Worm (Caenorhabditis elegans): ENCODE measurements around the gene CC8.2.

The CC8.2 gene

ce11 chrIV:3688050-3688449 is 39.6 kb upstream of the CC8.2 start:
- no peak for TF ChIP-seq ama-1 (optimal IDR thresholded peaks at IDR 0.05)
- TF ChIP-seq set-16 (GFP tag; IDR thresholded peaks at IDR 0.05), result peak; percentile 71
- no peak for TF ChIP-seq sdz-12 (GFP tag; optimal IDR thresholded peaks at IDR 0.05)

DNA sequence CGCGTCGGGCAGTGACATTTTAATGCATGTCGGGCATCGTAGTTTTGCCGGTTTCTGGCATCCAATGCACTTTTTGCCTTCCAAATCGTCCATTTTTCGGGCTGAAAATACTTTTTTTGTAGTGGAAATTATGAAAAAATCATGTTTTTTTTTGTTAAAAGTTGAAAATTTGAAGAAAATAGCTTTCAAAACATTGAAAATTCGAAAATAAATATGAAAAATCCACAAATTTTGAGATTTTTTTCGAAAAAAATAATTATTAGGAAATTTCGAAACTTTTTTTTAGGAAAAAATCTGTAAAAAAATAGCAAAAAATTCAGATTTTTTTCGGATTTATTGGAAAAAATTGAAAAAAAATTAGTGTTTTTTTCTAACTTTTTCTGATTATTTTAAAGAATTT is 38.3 kb upstream of the CC8.2 start, which contains the start of gene map-1:
Gene map-1 (minus strand): TSS at position 101 of the 400 bp plus-strand sequence.
- no peak for TF ChIP-seq dmd-9 (GFP tag; IDR thresholded peaks at IDR 0.05)
- TF ChIP-seq F26F4.8 (GFP tag; conservative IDR thresholded peaks at IDR 0.05), result no peak
- peak in 1 of 2 experiments; percentile 71 for TF ChIP-seq unc-62 (GFP tag; optimal IDR thresholded peaks at IDR 0.05 in 1 of 2)
- TF ChIP-seq unc-62 (tag; optimal IDR thresholded peaks at IDR 0.05), result no peak

ce11 chrIV:3686260-3686659 is 37.8 kb upstream of the CC8.2 start:
- TF ChIP-seq zip-11 (GFP tag; IDR thresholded peaks at IDR 0.05) (no peak), set-16 (GFP tag; IDR thresholded peaks at IDR 0.05) (peak; percentile 73), sdz-12 (GFP tag; optimal IDR thresholded peaks at IDR 0.05) (no peak), hlh-11 (tag; optimal IDR thresholded peaks at IDR 0.05) (no peak), ceh-28 (tag; optimal IDR thresholded peaks at IDR 0.05) (no peak), nhr-41 (GFP tag; IDR thresholded peaks at IDR 0.05) (no peak), daf-16 (GFP tag; optimal IDR thresholded peaks at IDR 0.05) (no peak), daf-16 (tag; optimal IDR thresholded peaks at IDR 0.05) (no peak), nhr-102 (tag; optimal IDR thresholded peaks at IDR 0.05) (no peak), D1046.2 (GFP tag; IDR thresholded peaks at IDR 0.05) (0 out of 2 replicates have a peak, but pooled peaks have one; percentile 46), nhr-42 (GFP tag; IDR thresholded peaks at IDR 0.05) (no peak)

DNA sequence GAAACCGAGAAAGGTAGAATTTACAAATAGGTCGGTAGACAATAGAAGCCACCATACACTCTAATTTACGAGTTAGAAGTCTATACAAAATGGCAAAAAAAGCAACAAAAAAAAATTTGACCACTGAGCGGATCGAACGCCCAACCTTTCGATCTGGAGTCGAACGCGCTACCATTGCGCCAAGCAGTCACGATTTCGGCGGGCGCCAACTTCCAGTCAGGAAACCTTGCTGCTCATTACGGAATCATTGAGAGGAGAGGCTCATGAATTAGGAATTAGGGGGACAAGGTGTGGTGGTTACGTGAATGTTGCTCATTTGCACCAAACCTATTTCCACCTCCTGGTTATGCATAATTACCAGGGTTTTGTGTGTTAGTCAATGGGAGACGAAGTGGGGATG is 33.3 kb upstream of the CC8.2 start:
- no peak for TF ChIP-seq ces-1 (GFP tag; optimal IDR thresholded peaks at IDR 0.05)
- TF ChIP-seq ceh-62 (tag; optimal IDR thresholded peaks at IDR 0.05), result no peak
- TF ChIP-seq ZK546.5 (tag; optimal IDR thresholded peaks at IDR 0.05), result no peak
- no peak for TF ChIP-seq hlh-11 (tag; optimal IDR thresholded peaks at IDR 0.05)
- no peak for TF ChIP-seq php-3 (GFP tag; IDR thresholded peaks at IDR 0.05)
- no peak for TF ChIP-seq zip-11 (GFP tag; IDR thresholded peaks at IDR 0.05)
- TF ChIP-seq unc-130 (GFP tag; optimal IDR thresholded peaks at IDR 0.05), result no peak
- TF ChIP-seq Y105C5A.15 (GFP tag; IDR thresholded peaks at IDR 0.05), result no peak
- TF ChIP-seq attf-4 (tag; optimal IDR thresholded peaks at IDR 0.05), result no peak
- no peak for TF ChIP-seq saeg-2 (GFP tag; IDR thresholded peaks at IDR 0.05)
- TF ChIP-seq lsy-2 (tag; optimal IDR thresholded peaks at IDR 0.05), result no peak

- no peak for TF ChIP-seq sdz-12 (GFP tag; optimal IDR thresholded peaks at IDR 0.05)
- TF ChIP-seq snpc-1.2 (GFP tag; IDR thresholded peaks at IDR 0.05), result no peak
These were observed 20.1 kb upstream of the CC8.2 start, which contains the start of gene fmil-1 for ce11 chrIV:3668603-3669002. fmil-1 (minus strand) TSS chrIV:3668703.

DNA sequence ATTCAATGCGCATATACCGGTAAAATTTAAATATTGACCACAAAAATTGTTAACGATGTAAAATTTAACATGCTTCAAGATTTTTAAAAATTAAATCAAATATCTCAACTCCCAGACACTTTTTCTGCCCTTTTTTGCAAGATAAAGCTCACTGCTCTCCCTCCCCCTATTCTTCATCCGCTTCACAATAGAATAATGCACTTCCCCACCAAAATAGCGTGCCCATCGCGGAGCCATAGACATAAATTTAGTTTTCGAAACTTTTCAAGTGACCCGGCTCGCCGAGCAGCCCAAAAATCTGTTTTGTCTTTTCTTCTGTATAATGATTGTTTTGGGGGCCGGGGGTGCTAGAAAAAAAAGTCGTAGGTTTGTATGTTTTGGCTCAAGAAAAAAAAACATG is 19.3 kb upstream of the CC8.2 start:
- no peak for TF ChIP-seq spr-1 (tag; optimal IDR thresholded peaks at IDR 0.05)
- TF ChIP-seq hmg-1.1 (GFP tag; IDR thresholded peaks at IDR 0.05), result no peak
- no peak for TF ChIP-seq spr-3 (GFP tag; optimal IDR thresholded peaks at IDR 0.05)
- TF ChIP-seq set-16 (GFP tag; IDR thresholded peaks at IDR 0.05), result no peak
- TF ChIP-seq vab-7 (GFP tag; IDR thresholded peaks at IDR 0.05), result no peak

ce11 chrIV:3666543-3666942 is 18.1 kb upstream of the CC8.2 start:
- TF ChIP-seq aha-1 (tag) (peak; percentile 92), F10B5.3 (tag; optimal IDR thresholded peaks at IDR 0.05) (no peak), tra-1 (GFP tag; IDR thresholded peaks at IDR 0.05) (0 out of 2 replicates have a peak, but pooled peaks have one; percentile 23)
